Worm (Caenorhabditis elegans): ENCODE measurements around the gene Y17G7B.20.

Y17G7B.20 gene

DNA sequence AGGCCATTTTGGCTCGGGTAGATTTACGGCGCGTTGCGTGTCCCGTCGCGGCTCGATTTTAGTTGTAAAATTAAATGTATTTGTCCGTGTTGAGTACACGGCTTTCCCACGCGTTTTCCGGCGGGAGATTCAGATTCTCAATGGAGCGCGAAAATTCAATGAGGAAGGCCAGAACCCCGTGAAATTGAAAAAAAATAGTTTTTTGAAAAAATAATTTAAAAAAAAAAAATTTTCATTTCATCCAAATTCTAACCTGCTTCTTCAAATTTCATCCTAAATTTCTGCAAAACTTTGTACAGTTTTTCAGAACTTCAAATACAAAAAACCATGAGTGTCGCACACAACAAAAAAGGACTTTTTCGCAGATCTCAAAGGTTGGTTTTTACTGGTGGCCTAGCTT is 29.1 kb upstream of the Y17G7B.20 start, which contains the start of gene glb-29:
Gene glb-29, plus strand, starts transcription at position 301 of the 400 bp plus-strand sequence.
- TF ChIP-seq zfp-3 (GFP tag; conservative IDR thresholded peaks at IDR 0.05): no peak
- no peak for TF ChIP-seq nhr-25 (tag; optimal IDR thresholded peaks at IDR 0.05; ENCODE audit: borderline replicate concordance, insufficient read depth)
- TF ChIP-seq spr-1 (tag; optimal IDR thresholded peaks at IDR 0.05): no peak
- TF ChIP-seq ama-1 (optimal IDR thresholded peaks at IDR 0.05): no peak
- no peak for TF ChIP-seq F26F4.8 (GFP tag; conservative IDR thresholded peaks at IDR 0.05)
- TF ChIP-seq lin-38 (GFP tag; IDR thresholded peaks at IDR 0.05): no peak
- no peak for TF ChIP-seq unc-62 (GFP tag; optimal IDR thresholded peaks at IDR 0.05 in 1 of 2)
- no peak for TF ChIP-seq unc-62 (tag; optimal IDR thresholded peaks at IDR 0.05)
- no peak for TF ChIP-seq Y5F2A.4 (GFP tag; optimal IDR thresholded peaks at IDR 0.05)
- TF ChIP-seq F49E8.2 (tag; optimal IDR thresholded peaks at IDR 0.05; ENCODE audit: borderline replicate concordance): no peak

DNA sequence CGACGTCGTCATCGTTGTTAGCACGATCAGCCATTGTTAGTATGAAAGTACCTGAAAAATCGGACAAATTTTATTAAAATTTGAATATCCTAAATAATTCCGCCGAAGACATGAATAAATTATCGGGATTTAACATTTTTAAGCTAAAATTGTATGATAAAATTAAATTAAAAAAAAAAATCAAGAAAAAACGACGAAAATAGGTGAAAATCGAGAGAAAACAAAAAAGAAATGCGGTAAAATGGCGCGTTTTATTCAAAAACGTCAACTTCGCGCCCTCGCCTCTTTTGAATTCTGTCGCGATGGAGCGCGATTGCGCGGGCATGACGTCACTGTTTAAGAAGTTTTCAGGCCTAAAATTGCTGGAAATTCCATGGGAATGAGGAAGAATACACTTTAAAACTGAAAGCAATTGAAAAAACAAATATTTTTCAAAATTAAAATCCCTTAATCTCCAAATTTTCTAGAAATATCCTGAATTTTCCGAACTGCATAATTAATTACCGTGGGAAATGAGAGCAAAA is 27.0 kb upstream of the Y17G7B.20 start, which contains the start of gene mcm-2:
Gene mcm-2, minus strand, starts transcription at position 51 of the 524 bp plus-strand sequence.
- no peak for TF ChIP-seq nhr-41 (GFP tag; IDR thresholded peaks at IDR 0.05)
- peak; percentile 45 for TF ChIP-seq hlh-30 (tag; optimal IDR thresholded peaks at IDR 0.05; ENCODE audit: insufficient read depth)
- no peak for TF ChIP-seq cey-2 (tag; optimal IDR thresholded peaks at IDR 0.05; ENCODE audit: borderline replicate concordance, insufficient read depth)
- TF ChIP-seq nhr-10 (tag; optimal IDR thresholded peaks at IDR 0.05): no peak
- no peak for TF ChIP-seq zag-1 (tag; optimal IDR thresholded peaks at IDR 0.05)
- no peak for TF ChIP-seq ztf-7 (tag; optimal IDR thresholded peaks at IDR 0.05)
- peak; percentile 99 for TF ChIP-seq lin-38 (GFP tag; IDR thresholded peaks at IDR 0.05)
- no peak for TF ChIP-seq fkh-10 (GFP tag; optimal IDR thresholded peaks at IDR 0.05)
- no peak for TF ChIP-seq ama-1 (optimal IDR thresholded peaks at IDR 0.05)
- no peak for TF ChIP-seq ceh-28 (tag; optimal IDR thresholded peaks at IDR 0.05)
- TF ChIP-seq nhr-11 (tag; optimal IDR thresholded peaks at IDR 0.05): peak; percentile 29
- TF ChIP-seq dmd-6 (GFP tag; IDR thresholded peaks at IDR 0.05): peak; percentile 31; the same call in 1 of the 2 replicates
- TF ChIP-seq aha-1 (tag): peak; percentile 91
- TF ChIP-seq hif-1 (tag; optimal IDR thresholded peaks at IDR 0.05): peak in 1 of 2 experiments; percentile 47
- peak; percentile 87 for TF ChIP-seq dpl-1 (GFP tag; optimal IDR thresholded peaks at IDR 0.05)
- TF ChIP-seq F49E8.2 (tag; optimal IDR thresholded peaks at IDR 0.05; ENCODE audit: borderline replicate concordance): peak; percentile 59
- TF ChIP-seq nhr-77 (tag; optimal IDR thresholded peaks at IDR 0.05): peak; percentile 44
- TF ChIP-seq unc-130 (GFP tag; optimal IDR thresholded peaks at IDR 0.05): peak; percentile 89
- peak; percentile 88 for TF ChIP-seq Y48G9A.11 (GFP tag; IDR thresholded peaks at IDR 0.05)
- TF ChIP-seq nhr-28 (tag; optimal IDR thresholded peaks at IDR 0.05): peak; percentile 29
- TF ChIP-seq snpc-1.2 (GFP tag; IDR thresholded peaks at IDR 0.05): 0 out of 2 replicates have a peak, but pooled peaks have one; percentile 41
- peak; percentile 8 for TF ChIP-seq rbr-2 (tag; optimal IDR thresholded peaks at IDR 0.05)
- peak; percentile 52 for TF ChIP-seq lin-13 (GFP tag; optimal IDR thresholded peaks at IDR 0.05)
- peak; percentile 81 for TF ChIP-seq mes-2 (tag; optimal IDR thresholded peaks at IDR 0.05; ENCODE audit: poor library complexity, severe bottlenecking)
- TF ChIP-seq lin-1 (GFP tag; IDR thresholded peaks at IDR 0.05): peak; percentile 38; the same call in 1 of the 2 replicates
- TF ChIP-seq daf-16 (GFP tag; optimal IDR thresholded peaks at IDR 0.05): no peak
- peak; percentile 57 for TF ChIP-seq daf-16 (tag; optimal IDR thresholded peaks at IDR 0.05)

DNA sequence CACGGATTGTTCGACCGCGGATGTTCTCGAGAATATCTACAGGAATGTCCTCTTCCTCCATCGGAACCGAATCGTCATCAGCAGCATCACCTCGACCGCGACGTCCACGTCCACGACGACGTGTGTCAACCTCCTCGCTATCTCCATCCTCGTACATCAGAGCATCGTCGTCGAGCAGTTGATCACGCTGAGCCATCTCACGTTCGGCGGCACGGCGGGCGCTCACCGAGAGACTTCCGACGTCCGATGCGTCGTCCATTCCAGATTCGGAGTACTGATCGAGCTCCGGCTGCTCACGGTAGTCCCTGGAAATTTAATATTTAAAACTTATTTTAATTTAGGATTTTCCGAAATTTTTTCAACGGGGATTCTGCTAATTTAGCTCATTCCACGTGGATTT is 26.3 kb upstream of the Y17G7B.20 start:
- peak; percentile 73 for TF ChIP-seq set-16 (GFP tag; IDR thresholded peaks at IDR 0.05)
- no peak for TF ChIP-seq saeg-2 (GFP tag; IDR thresholded peaks at IDR 0.05)

DNA sequence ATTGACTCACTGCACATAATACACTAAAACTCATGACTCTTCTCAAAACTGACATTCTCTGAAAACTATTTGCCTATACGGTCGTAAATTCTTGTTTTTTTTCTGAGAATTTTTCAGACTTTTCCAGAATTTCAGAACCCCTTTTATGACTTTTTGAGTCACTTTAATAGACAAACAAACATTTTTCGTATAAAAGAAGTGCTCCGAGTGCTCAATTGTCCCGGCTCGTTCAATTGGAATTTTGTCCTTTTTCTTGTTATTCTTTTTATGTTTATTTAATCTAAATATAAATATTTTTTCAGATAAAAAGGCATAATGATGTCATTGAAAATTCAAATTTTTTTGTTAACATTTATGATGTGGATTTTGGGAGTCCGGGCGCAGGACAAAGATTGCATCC is 19.3 kb upstream of the Y17G7B.20 start, which contains the start of gene Y17G7B.23:
Gene Y17G7B.23, plus strand, starts transcription at position 301 of the 400 bp plus-strand sequence.
- TF ChIP-seq mep-1 (tag; optimal IDR thresholded peaks at IDR 0.05) (no peak), ces-1 (GFP tag; optimal IDR thresholded peaks at IDR 0.05) (no peak), daf-12 (tag; optimal IDR thresholded peaks at IDR 0.05) (no peak), php-3 (GFP tag; IDR thresholded peaks at IDR 0.05) (no peak), nhr-77 (tag; optimal IDR thresholded peaks at IDR 0.05) (no peak), arid-1 (GFP tag; conservative IDR thresholded peaks at IDR 0.05) (no peak), nhr-102 (tag; optimal IDR thresholded peaks at IDR 0.05) (no peak), mes-2 (tag; optimal IDR thresholded peaks at IDR 0.05; ENCODE audit: poor library complexity, severe bottlenecking) (no peak)

Measured in whole organism, L4 larva.